Fruit fly (Drosophila melanogaster) whole organism, embryonic: ENCODE results near the gene CG4661.
A peak's percentile ranks its signal among the peaks of the same experiment; 100 is the strongest.

Experiments used
- Abd-B ChIP-seq: fragments of 200-800 bp; sonication (Bioruptor generic); optimal IDR thresholded peaks from 2 replicates; lab custom pipeline; 2018; ENCODE audit warnings: missing biosample characterization, mild to moderate bottlenecking, missing genetic modification characterization, moderate library complexity
- Bdp1 ChIP-seq: fragments of 200-800 bp; sonication (Bioruptor generic); optimal IDR thresholded peaks from 3 replicates; lab custom pipeline; 2016; ENCODE audit warnings: missing biosample characterization, missing genetic modification characterization
- Blimp-1 ChIP-seq: fragments of 200-800 bp; sonication (Bioruptor generic); optimal IDR thresholded peaks from 3 replicates; lab custom pipeline; 2018; ENCODE audit warnings: missing biosample characterization, missing genetic modification characterization, mild to moderate bottlenecking, moderate library complexity, missing genetic modification reagents
- CG10959 ChIP-seq: fragments of 200-800 bp; sonication (Bioruptor generic); IDR thresholded peaks from 2 replicates; pipeline ENCODE4 v1.3.6; 2022; ENCODE audit warnings: missing biosample characterization, missing genetic modification characterization
- CG11456 ChIP-seq: fragments of 200-800 bp; sonication (Bioruptor generic); IDR thresholded peaks from 3 replicates; pipeline ENCODE4 v1.3.6; 2022; ENCODE audit warnings: missing biosample characterization, missing genetic modification characterization
- CG11723 ChIP-seq: fragments of 200-800 bp; sonication (Bioruptor generic); optimal IDR thresholded peaks from 2 replicates; lab custom pipeline; 2017; ENCODE audit warnings: missing biosample characterization, mild to moderate bottlenecking, missing genetic modification characterization
- CG12391 ChIP-seq: fragments of 200-800 bp; sonication (Bioruptor generic); optimal IDR thresholded peaks from 3 replicates; lab custom pipeline; 2018; ENCODE audit warnings: missing biosample characterization, mild to moderate bottlenecking, missing genetic modification characterization, moderate library complexity
- CG14667 ChIP-seq: fragments of 200-800 bp; sonication (Bioruptor generic); IDR thresholded peaks from 2 replicates; pipeline ENCODE4 v1.3.6; 2022; ENCODE audit warnings: missing biosample characterization, missing genetic modification characterization
- CG15479 ChIP-seq: fragments of 200-800 bp; sonication (Bioruptor generic); optimal IDR thresholded peaks from 3 replicates; lab custom pipeline; 2019; ENCODE audit warnings: missing biosample characterization, mild to moderate bottlenecking, missing genetic modification characterization, moderate library complexity
- CG15601 ChIP-seq: fragments of 200-800 bp; sonication (Bioruptor generic); optimal IDR thresholded peaks from 3 replicates; lab custom pipeline; 2019; ENCODE audit warnings: missing biosample characterization, mild to moderate bottlenecking, missing genetic modification characterization, moderate library complexity
- CG17912 ChIP-seq: fragments of 200-800 bp; sonication (Bioruptor generic); optimal IDR thresholded peaks from 2 replicates; lab custom pipeline; 2018; ENCODE audit warnings: missing biosample characterization, mild to moderate bottlenecking, missing genetic modification characterization
- CG18011 ChIP-seq: fragments of 200-800 bp; sonication (Bioruptor generic); optimal IDR thresholded peaks from 2 replicates; lab custom pipeline; 2017; ENCODE audit warnings: missing biosample characterization, missing genetic modification characterization, mild to moderate bottlenecking, moderate library complexity, missing genotype
- CG18262 ChIP-seq: fragments of 200-800 bp; optimal IDR thresholded peaks from 3 replicates; lab custom pipeline; 2019; ENCODE audit warnings: missing biosample characterization, mild to moderate bottlenecking, missing genetic modification characterization, moderate library complexity
- CG18764 ChIP-seq: fragments of 200-800 bp; sonication (Bioruptor generic); optimal IDR thresholded peaks from 3 replicates; lab custom pipeline; 2016; ENCODE audit warnings: missing biosample characterization, missing genetic modification characterization
- CG2129 ChIP-seq: fragments of 200-800 bp; sonication (Bioruptor generic); IDR thresholded peaks from 2 replicates; pipeline ENCODE4 v1.3.6; 2022; ENCODE audit warnings: missing biosample characterization, missing genetic modification characterization; ENCODE audit not compliant: partially characterized antibody
- CG2678 ChIP-seq: fragments of 200-800 bp; sonication (Bioruptor generic); optimal IDR thresholded peaks from 3 replicates; lab custom pipeline; 2019; ENCODE audit warnings: missing biosample characterization, mild to moderate bottlenecking, missing genetic modification characterization, moderate library complexity
- CG31224 ChIP-seq: fragments of 200-800 bp; sonication (Bioruptor generic); IDR thresholded peaks from 2 replicates; pipeline ENCODE4 v1.3.6; 2022; ENCODE audit warnings: missing biosample characterization, missing genetic modification characterization
- CG32772 ChIP-seq: fragments of 200-800 bp; sonication (Bioruptor generic); IDR thresholded peaks from 2 replicates; pipeline ENCODE4 v1.3.6; 2022; ENCODE audit warnings: missing biosample characterization, missing genetic modification characterization
- CG4360 ChIP-seq: fragments of 200-800 bp; sonication (Bioruptor generic); IDR thresholded peaks from 2 replicates; pipeline ENCODE4 v1.3.6; 2022; ENCODE audit warnings: missing biosample characterization, missing genetic modification characterization
- CG4404 ChIP-seq: fragments of 200-800 bp; sonication (Bioruptor generic); IDR thresholded peaks from 2 replicates; pipeline ENCODE4 v1.3.6; 2022; ENCODE audit warnings: missing biosample characterization, missing genetic modification characterization
- CG5953 ChIP-seq: fragments of 200-800 bp; sonication (Bioruptor generic); IDR thresholded peaks from 2 replicates; pipeline ENCODE4 v1.3.6; 2022; ENCODE audit warnings: missing biosample characterization, missing genetic modification characterization
- CG6683 ChIP-seq: fragments of 200-800 bp; sonication (Bioruptor generic); optimal IDR thresholded peaks from 2 replicates; lab custom pipeline; 2017; ENCODE audit warnings: missing biosample characterization, mild to moderate bottlenecking, missing genetic modification characterization, missing genetic modification reagents
- CG7839 ChIP-seq: fragments of 200-800 bp; sonication (Bioruptor generic); optimal IDR thresholded peaks from 3 replicates; lab custom pipeline; 2018; ENCODE audit warnings: missing biosample characterization, mild to moderate bottlenecking, missing genetic modification characterization, moderate library complexity
- CG9609 ChIP-seq: fragments of 200-800 bp; sonication (Bioruptor generic); optimal IDR thresholded peaks from 3 replicates; lab custom pipeline; 2016; ENCODE audit warnings: missing biosample characterization, missing genetic modification characterization
- Camta ChIP-seq: fragments of 200-800 bp; sonication (Bioruptor generic); optimal IDR thresholded peaks from 2 replicates; lab custom pipeline; 2016; ENCODE audit warnings: missing biosample characterization, missing genetic modification characterization
- Eip74EF ChIP-seq, 2 experiments: fragments of 200-800 bp in 1 of 2; fragments of >200 bp in 1 of 2; sonication (Bioruptor generic) in 1 of 2; optimal IDR thresholded peaks; 2 replicates each; lab custom pipeline; 2017 to 2019; ENCODE audit warnings: missing biosample characterization in 2 of 2, missing genetic modification characterization in 2 of 2, mild to moderate bottlenecking in 1 of 2, moderate library complexity in 1 of 2
- H15 ChIP-seq: fragments of 200-800 bp; sonication (Bioruptor generic); IDR thresholded peaks from 3 replicates; pipeline ENCODE4 v1.3.6; 2022; ENCODE audit warnings: missing biosample characterization, missing genetic modification characterization
- HLHmδ ChIP-seq: fragments of 200-800 bp; sonication (Bioruptor generic); optimal IDR thresholded peaks from 2 replicates; lab custom pipeline; 2018; ENCODE audit warnings: missing biosample characterization, mild to moderate bottlenecking, missing genetic modification characterization, moderate library complexity
- Hr3 ChIP-seq: fragments of 200-800 bp; sonication (Bioruptor generic); optimal IDR thresholded peaks from 3 replicates; lab custom pipeline; 2016; ENCODE audit warnings: missing biosample characterization, missing genetic modification characterization
- Max ChIP-seq: fragments of 200-800 bp; sonication (Bioruptor generic); optimal IDR thresholded peaks from 2 replicates; lab custom pipeline; 2016; ENCODE audit warnings: missing biosample characterization, mild to moderate bottlenecking, missing genetic modification characterization
- NC2β ChIP-seq: fragments of 200-800 bp; sonication (Bioruptor generic); optimal IDR thresholded peaks from 2 replicates; lab custom pipeline; 2016; ENCODE audit warnings: missing biosample characterization, missing genetic modification characterization
- Oaz ChIP-seq: fragments of 200-800 bp; sonication (Bioruptor generic); IDR thresholded peaks from 2 replicates; pipeline ENCODE4 v1.3.6; 2022; ENCODE audit warnings: missing biosample characterization, missing genetic modification characterization
- Optix ChIP-seq: fragments of 200-800 bp; sonication (Bioruptor generic); IDR thresholded peaks from 3 replicates; pipeline ENCODE4 v1.3.6; 2022; ENCODE audit warnings: missing biosample characterization, missing genetic modification characterization
- Side ChIP-seq: fragments of 200-800 bp; sonication (Bioruptor generic); optimal IDR thresholded peaks from 2 replicates; lab custom pipeline; 2016; ENCODE audit warnings: missing biosample characterization, missing genetic modification characterization
- Sry-β ChIP-seq: fragments of 200-800 bp; sonication (Bioruptor generic); optimal IDR thresholded peaks from 2 replicates; lab custom pipeline; 2018; ENCODE audit warnings: missing biosample characterization, mild to moderate bottlenecking, missing genetic modification characterization, moderate library complexity
- abd-A ChIP-seq: fragments of 200-800 bp; sonication (Bioruptor generic); optimal IDR thresholded peaks from 3 replicates; lab custom pipeline; 2019; ENCODE audit warnings: missing biosample characterization, mild to moderate bottlenecking, missing genetic modification characterization, moderate library complexity
- br ChIP-seq: fragments of >200 bp; optimal IDR thresholded peaks from 2 replicates; lab custom pipeline; 2017
- bsh ChIP-seq, 2 experiments: fragments of 200-800 bp; sonication (Bioruptor generic); optimal IDR thresholded peaks; 2 replicates each; lab custom pipeline; 2017 to 2018; ENCODE audit warnings: mild to moderate bottlenecking in 2 of 2, missing biosample characterization in 2 of 2, missing genetic modification characterization in 2 of 2, moderate library complexity in 1 of 2
- btn ChIP-seq: fragments of 200-800 bp; sonication (Bioruptor generic); optimal IDR thresholded peaks from 2 replicates; lab custom pipeline; 2016; ENCODE audit warnings: missing biosample characterization, missing genetic modification characterization
- cad ChIP-seq: fragments of >200 bp; optimal IDR thresholded peaks from 2 replicates; lab custom pipeline; 2017; ENCODE audit warnings: missing biosample characterization, missing genetic modification characterization
- caup ChIP-seq: fragments of 200-800 bp; sonication (Bioruptor generic); optimal IDR thresholded peaks from 3 replicates; lab custom pipeline; 2017; ENCODE audit warnings: missing biosample characterization, mild to moderate bottlenecking, missing genetic modification characterization, moderate library complexity; ENCODE audit not compliant: severe bottlenecking
- chinmo ChIP-seq: fragments of 200-800 bp; sonication (Bioruptor generic); IDR thresholded peaks from 4 replicates; pipeline ENCODE4 v1.3.6; 2022; ENCODE audit warnings: missing biosample characterization, missing genetic modification characterization; ENCODE audit not compliant: partially characterized antibody
- esg ChIP-seq: fragments of 200-800 bp; sonication (Bioruptor generic); conservative IDR thresholded peaks from 2 replicates; pipeline ENCODE4 v1.3.6; 2022; ENCODE audit warnings: missing biosample characterization, missing genetic modification characterization
- ftz-f1 ChIP-seq: fragments of 200-800 bp; sonication (Bioruptor generic); optimal IDR thresholded peaks from 2 replicates; lab custom pipeline; 2016; ENCODE audit warnings: missing biosample characterization, missing genetic modification characterization
- gcm ChIP-seq: fragments of 200-800 bp; sonication (Bioruptor generic); optimal IDR thresholded peaks from 2 replicates; lab custom pipeline; 2019; ENCODE audit warnings: missing biosample characterization, mild to moderate bottlenecking, missing genetic modification characterization, moderate library complexity
- ind ChIP-seq: fragments of 200-800 bp; sonication (Bioruptor generic); optimal IDR thresholded peaks from 3 replicates; lab custom pipeline; 2016; ENCODE audit warnings: missing biosample characterization, missing genetic modification characterization
- insv ChIP-seq, 2 experiments: fragments of 200-800 bp; sonication (Bioruptor generic); optimal IDR thresholded peaks; 3 replicates each; lab custom pipeline; 2016 to 2018; ENCODE audit warnings: missing biosample characterization in 2 of 2, missing genetic modification characterization in 2 of 2
- kah ChIP-seq: fragments of 200-800 bp; sonication (Bioruptor generic); optimal IDR thresholded peaks from 2 replicates; lab custom pipeline; 2018; ENCODE audit warnings: missing biosample characterization, mild to moderate bottlenecking, missing genetic modification characterization
- ken ChIP-seq: fragments of 200-800 bp; sonication (Bioruptor generic); IDR thresholded peaks from 3 replicates; pipeline ENCODE4 v1.3.6; 2022; ENCODE audit warnings: missing biosample characterization, missing genetic modification characterization
- tx ChIP-seq: fragments of 200-800 bp; sonication (Bioruptor generic); optimal IDR thresholded peaks from 2 replicates; lab custom pipeline; 2016; ENCODE audit warnings: missing biosample characterization, missing genetic modification characterization

Gene CG4661

dm6 chrX:12891322-12892159 lies 34.0 kb upstream of the CG4661 start (continued):
- TF ChIP-seq CG18262 (tag; lab: Kevin White, UChicago) (peak; percentile 29), CG7839 (tag; lab: Kevin White, UChicago) (peak; percentile 29), gcm (GFP tag; lab: Kevin White, UChicago) (no peak), CG31224 (no peak), Camta (GFP tag; lab: Kevin White, UChicago) (no peak), CG11723 (no peak), CG10959 (GFP tag; lab: Robert Waterston, UW) (no peak), bsh (GFP tag; optimal IDR thresholded peaks at IDR 0.05; lab: Kevin White, UChicago) (peak; percentile 7 to 63), CG32772 (GFP tag; lab: Robert Waterston, UW) (no peak), CG15479 (no peak), Side (GFP tag; lab: Kevin White, UChicago) (no peak), Abd-B (peak; percentile 10), H15 (GFP tag; lab: Robert Waterston, UW) (no peak), br (lab: Kevin White, UChicago) (no peak), ind (GFP tag; lab: Kevin White, UChicago) (no peak), CG18011 (no peak), Optix (no peak), CG5953 (GFP tag; lab: Robert Waterston, UW) (no peak), insv (GFP tag; optimal IDR thresholded peaks at IDR 0.05; lab: Kevin White, UChicago) (no peak), Blimp-1 (GFP tag; lab: Kevin White, UChicago) (peak; percentile 11), caup (GFP tag; lab: Kevin White, UChicago) (no peak), Max (GFP tag; lab: Kevin White, UChicago) (no peak), CG4360 (GFP tag; lab: Robert Waterston, UW) (no peak), CG6683 (GFP tag; lab: Kevin White, UChicago) (no peak), CG11456 (GFP tag; lab: Robert Waterston, UW) (no peak), Hr3 (GFP tag; lab: Kevin White, UChicago) (peak; percentile 0), CG9609 (no peak), Oaz (no peak), Bdp1 (no peak), Eip74EF (GFP tag; optimal IDR thresholded peaks at IDR 0.05; lab: Kevin White, UChicago) (no peak), CG14667 (no peak), abd-A (tag; lab: Kevin White, UChicago) (no peak), chinmo (GFP tag; lab: Robert Waterston, UW) (no peak), ken (GFP tag; lab: Robert Waterston, UW) (no peak), CG12391 (tag; lab: Kevin White, UChicago) (no peak), btn (no peak), CG15601 (tag; lab: Kevin White, UChicago) (no peak), ftz-f1 (GFP tag; lab: Kevin White, UChicago) (no peak), HLHmδ (GFP tag; lab: Kevin White, UChicago) (no peak), kah (GFP tag; lab: Kevin White, UChicago) (no peak), esg (GFP tag; lab: Robert Waterston, UW) (no peak), NC2β (GFP tag; lab: Kevin White, UChicago) (no peak), CG2678 (tag; lab: Kevin White, UChicago) (peak; percentile 35), cad (GFP tag; lab: Kevin White, UChicago) (no peak), CG4404 (no peak), CG2129 (GFP tag; lab: Robert Waterston, UW) (no peak), tx (GFP tag; lab: Kevin White, UChicago) (no peak), Sry-β (GFP tag; lab: Kevin White, UChicago) (no peak), CG18764 (GFP tag; lab: Kevin White, UChicago) (no peak), CG17912 (GFP tag; lab: Kevin White, UChicago) (no peak)
